Worm (Caenorhabditis elegans): ENCODE results near the gene F58H1.2.

The F58H1.2 gene

ce11 chrV:11955617-11956016, 26.7 kb downstream of the F58H1.2 start:
- TF ChIP-seq ztf-23 (GFP tag; IDR thresholded peaks at IDR 0.05), result no peak
- no peak for TF ChIP-seq tab-1 (GFP tag; IDR thresholded peaks at IDR 0.05)
- no peak for TF ChIP-seq T22C8.4 (GFP tag; IDR thresholded peaks at IDR 0.05)
- TF ChIP-seq klf-2 (GFP tag; conservative IDR thresholded peaks at IDR 0.05), result no peak
- peak; percentile 39; the same call in 1 of the 2 replicates for TF ChIP-seq flt-1 (GFP tag; IDR thresholded peaks at IDR 0.05)
- no peak for TF ChIP-seq ztf-29 (GFP tag; IDR thresholded peaks at IDR 0.05)
- TF ChIP-seq med-1 (GFP tag; optimal IDR thresholded peaks at IDR 0.05; ENCODE audit: insufficient read depth), result no peak

ce11 chrV:11958343-11959291, 29.7 kb downstream of the F58H1.2 start, which contains the start of gene F58H1.5:
Gene F58H1.5, plus strand, starts transcription at chrV:11958393.
- TF ChIP-seq T22C8.4 (GFP tag; IDR thresholded peaks at IDR 0.05) (no peak), med-1 (GFP tag; optimal IDR thresholded peaks at IDR 0.05; ENCODE audit: insufficient read depth) (no peak), tab-1 (GFP tag; IDR thresholded peaks at IDR 0.05) (no peak), klf-2 (GFP tag; conservative IDR thresholded peaks at IDR 0.05) (no peak), flt-1 (GFP tag; IDR thresholded peaks at IDR 0.05) (no peak), ztf-29 (GFP tag; IDR thresholded peaks at IDR 0.05) (no peak), ref-1 (GFP tag; conservative IDR thresholded peaks at IDR 0.05) (no peak), cog-1 (tag; optimal IDR thresholded peaks at IDR 0.05) (no peak), ztf-23 (GFP tag; IDR thresholded peaks at IDR 0.05) (no peak)

ce11 chrV:11960084-11960830, 31.4 kb downstream of the F58H1.2 start:
- no peak for TF ChIP-seq cog-1 (tag; optimal IDR thresholded peaks at IDR 0.05)

ce11 chrV:11960831-11961190, 31.9 kb downstream of the F58H1.2 start:
- TF ChIP-seq ref-1 (GFP tag; conservative IDR thresholded peaks at IDR 0.05) (no peak), T22C8.4 (GFP tag; IDR thresholded peaks at IDR 0.05) (no peak), flt-1 (GFP tag; IDR thresholded peaks at IDR 0.05) (no peak), tab-1 (GFP tag; IDR thresholded peaks at IDR 0.05) (no peak), klf-2 (GFP tag; conservative IDR thresholded peaks at IDR 0.05) (no peak), cog-1 (tag; optimal IDR thresholded peaks at IDR 0.05) (no peak), ztf-23 (GFP tag; IDR thresholded peaks at IDR 0.05) (no peak), med-1 (GFP tag; optimal IDR thresholded peaks at IDR 0.05; ENCODE audit: insufficient read depth) (no peak), ztf-29 (GFP tag; IDR thresholded peaks at IDR 0.05) (no peak)

- TF ChIP-seq klf-2 (GFP tag; conservative IDR thresholded peaks at IDR 0.05), result no peak
- no peak for TF ChIP-seq tab-1 (GFP tag; IDR thresholded peaks at IDR 0.05)
- TF ChIP-seq ref-1 (GFP tag; conservative IDR thresholded peaks at IDR 0.05), result no peak
- no peak for TF ChIP-seq T22C8.4 (GFP tag; IDR thresholded peaks at IDR 0.05)
- TF ChIP-seq cog-1 (tag; optimal IDR thresholded peaks at IDR 0.05), result no peak
Measured at ce11 chrV:11964723-11965122, 35.8 kb downstream of the F58H1.2 start, which contains the start of gene F58H1.7. Gene F58H1.7, minus strand, starts transcription at chrV:11964823.

ce11 chrV:11975233-11975632, 46.3 kb downstream of the F58H1.2 start, which contains the start of gene cpr-1:
Gene cpr-1, plus strand, starts transcription at chrV:11975551.
- no peak for TF ChIP-seq klf-2 (GFP tag; conservative IDR thresholded peaks at IDR 0.05)
- no peak for TF ChIP-seq tab-1 (GFP tag; IDR thresholded peaks at IDR 0.05)
- no peak for TF ChIP-seq med-1 (GFP tag; optimal IDR thresholded peaks at IDR 0.05; ENCODE audit: insufficient read depth)
- no peak for TF ChIP-seq ztf-29 (GFP tag; IDR thresholded peaks at IDR 0.05)
- no peak for TF ChIP-seq flt-1 (GFP tag; IDR thresholded peaks at IDR 0.05)

ce11 chrV:11976734-11977133, 47.8 kb downstream of the F58H1.2 start:
- TF ChIP-seq tab-1 (GFP tag; IDR thresholded peaks at IDR 0.05), result no peak
- TF ChIP-seq ref-1 (GFP tag; conservative IDR thresholded peaks at IDR 0.05), result no peak
- no peak for TF ChIP-seq med-1 (GFP tag; optimal IDR thresholded peaks at IDR 0.05; ENCODE audit: insufficient read depth)
- no peak for TF ChIP-seq cog-1 (tag; optimal IDR thresholded peaks at IDR 0.05)
- no peak for TF ChIP-seq T22C8.4 (GFP tag; IDR thresholded peaks at IDR 0.05)
- no peak for TF ChIP-seq flt-1 (GFP tag; IDR thresholded peaks at IDR 0.05)
- TF ChIP-seq ztf-29 (GFP tag; IDR thresholded peaks at IDR 0.05), result no peak
- TF ChIP-seq ztf-23 (GFP tag; IDR thresholded peaks at IDR 0.05), result no peak
- TF ChIP-seq klf-2 (GFP tag; conservative IDR thresholded peaks at IDR 0.05), result no peak

ce11 chrV:11978179-11978578, 49.3 kb downstream of the F58H1.2 start, which contains the start of gene mif-2:
Gene mif-2, minus strand, starts transcription at chrV:11978459.
- TF ChIP-seq T22C8.4 (GFP tag; IDR thresholded peaks at IDR 0.05), result no peak
- no peak for TF ChIP-seq med-1 (GFP tag; optimal IDR thresholded peaks at IDR 0.05; ENCODE audit: insufficient read depth)
- no peak for TF ChIP-seq tab-1 (GFP tag; IDR thresholded peaks at IDR 0.05)
- no peak for TF ChIP-seq klf-2 (GFP tag; conservative IDR thresholded peaks at IDR 0.05)
- TF ChIP-seq ztf-29 (GFP tag; IDR thresholded peaks at IDR 0.05), result no peak
- TF ChIP-seq ztf-23 (GFP tag; IDR thresholded peaks at IDR 0.05), result no peak
- TF ChIP-seq flt-1 (GFP tag; IDR thresholded peaks at IDR 0.05), result no peak
- no peak for TF ChIP-seq ref-1 (GFP tag; conservative IDR thresholded peaks at IDR 0.05)
- TF ChIP-seq cog-1 (tag; optimal IDR thresholded peaks at IDR 0.05), result no peak
